Worm (Caenorhabditis elegans) whole organism, late embryonic: Measurements from ENCODE around the gene oac-55.

Experiments
- ceh-9 ChIP-seq: sonication (generic microtip); optimal IDR thresholded peaks from 2 replicates; lab custom pipeline; 2016; ENCODE audit warnings: mild to moderate bottlenecking, missing genetic modification characterization, inconsistent platforms, missing compliant biosample characterization
- dmd-4 ChIP-seq: sonication (generic microtip); optimal IDR thresholded peaks from 2 replicates; lab custom pipeline; 2016; ENCODE audit warnings: borderline replicate concordance, missing genetic modification characterization, missing compliant biosample characterization
- lim-6 ChIP-seq: sonication (generic microtip); optimal IDR thresholded peaks from 2 replicates; lab custom pipeline; 2016; ENCODE audit warnings: missing genetic modification characterization, missing compliant biosample characterization
- nhr-11 ChIP-seq: fragments of 150-350 bp; optimal IDR thresholded peaks from 2 replicates; lab custom pipeline; 2014; ENCODE audit warnings: missing biosample characterization, missing genetic modification characterization
- unc-3 ChIP-seq, 2 experiments: fragments of 200-800 bp in 1 of 2; sonication (Bioruptor generic) in 1 of 2; sonication (generic microtip) in 1 of 2; conservative IDR thresholded peaks in 1 of 2; optimal IDR thresholded peaks in 1 of 2; 2 replicates each; pipeline versions ENCODE4 v1.3.6 to Lab custom; 2016 to 2022; ENCODE audit warnings: missing compliant biosample characterization in 2 of 2, missing genetic modification characterization in 2 of 2, missing genetic modification reagents in 1 of 2

DNA sequence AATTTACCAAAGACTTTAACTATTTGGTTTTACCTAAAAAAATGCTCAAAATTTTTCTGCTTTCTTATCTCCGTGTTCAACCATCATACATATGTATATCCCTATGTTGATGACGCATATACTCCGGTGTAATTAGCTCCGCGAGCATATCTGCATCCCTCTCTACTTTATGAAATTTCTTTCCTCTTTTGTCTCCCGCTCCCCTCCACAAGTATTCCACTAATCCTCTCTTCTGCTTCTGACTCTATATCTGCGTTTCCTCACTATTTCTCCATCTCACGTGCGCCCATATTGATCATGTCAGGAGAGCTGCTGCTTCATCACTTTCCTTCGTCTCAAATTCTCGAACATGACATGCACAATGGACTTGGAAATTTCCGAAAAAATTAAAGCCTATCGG lies 54.0 kb downstream of the oac-55 start, which contains the start of gene H10D18.1:
- TF ChIP-seq unc-3 (GFP tag; conservative IDR thresholded peaks at IDR 0.05; lab: Robert Waterston, UW) (no peak), unc-3 (tag; optimal IDR thresholded peaks at IDR 0.05; lab: Kevin White, UChicago) (no peak), ceh-9 (tag; lab: Kevin White, UChicago) (no peak), dmd-4 (tag; lab: Kevin White, UChicago) (no peak), nhr-11 (tag; lab: Kevin White, UChicago) (no peak), lim-6 (tag; lab: Kevin White, UChicago) (no peak)
